Worm (Caenorhabditis elegans) whole organism, L3 larva: Measurements from ENCODE around the gene dmsr-6.

Source experiments
- ZK546.5 ChIP-seq: sonication (generic microtip); optimal IDR thresholded peaks from 2 replicates; lab custom pipeline; 2017; ENCODE audit warnings: missing biosample characterization, missing genetic modification characterization
- aly-2 ChIP-seq: fragments of 150-350 bp; optimal IDR thresholded peaks from 2 replicates; lab custom pipeline; 2014; ENCODE audit warnings: missing biosample characterization, missing genetic modification characterization
- ama-1 ChIP-seq: fragments of 150-350 bp; optimal IDR thresholded peaks from 2 replicates; lab custom pipeline; 2018
- ceh-28 ChIP-seq: fragments of 150-350 bp; optimal IDR thresholded peaks from 2 replicates; lab custom pipeline; 2014; ENCODE audit warnings: missing biosample characterization, missing genetic modification reagents, missing genetic modification characterization
- ceh-82 ChIP-seq: fragments of 150-350 bp; optimal IDR thresholded peaks from 2 replicates; lab custom pipeline; 2014; ENCODE audit warnings: missing biosample characterization, missing genetic modification characterization
- daf-12 ChIP-seq: fragments of 150-350 bp; optimal IDR thresholded peaks from 2 replicates; lab custom pipeline; 2014; ENCODE audit warnings: missing biosample characterization, missing genetic modification reagents, missing genetic modification characterization
- egl-5 ChIP-seq: fragments of 150-350 bp; optimal IDR thresholded peaks from 2 replicates; lab custom pipeline; 2017; ENCODE audit warnings: missing biosample characterization, missing genetic modification reagents, missing genetic modification characterization, inconsistent platforms
- elt-2 ChIP-seq: sonication (generic microtip); optimal IDR thresholded peaks from 2 replicates; lab custom pipeline; 2016; ENCODE audit warnings: missing genetic modification reagents, mild to moderate bottlenecking, missing genetic modification characterization, missing compliant biosample characterization
- elt-3 ChIP-seq, 3 experiments: fragments of 150-350 bp in 1 of 3; sonication (generic microtip) in 2 of 3; optimal IDR thresholded peaks; 2 replicates in 2 of 3; 4 replicates in 1 of 3; lab custom pipeline; 2014 to 2017; ENCODE audit warnings: missing biosample characterization in 3 of 3, missing genetic modification characterization in 3 of 3
- fkh-10 ChIP-seq: sonication (generic microtip); optimal IDR thresholded peaks from 2 replicates; lab custom pipeline; 2017; ENCODE audit warnings: missing biosample characterization, missing genetic modification reagents, missing genetic modification characterization
- fkh-2 ChIP-seq: fragments of 150-350 bp; optimal IDR thresholded peaks from 2 replicates; lab custom pipeline; 2014; ENCODE audit warnings: missing biosample characterization, missing genetic modification reagents, missing genetic modification characterization
- hmg-11 ChIP-seq: sonication (generic microtip); optimal IDR thresholded peaks from 2 replicates; lab custom pipeline; 2016; ENCODE audit warnings: missing genetic modification characterization, missing compliant biosample characterization
- lin-15B ChIP-seq: fragments of 150-350 bp; optimal IDR thresholded peaks from 2 replicates; lab custom pipeline; 2014; ENCODE audit warnings: missing biosample characterization, missing genetic modification characterization
- mdl-1 ChIP-seq: fragments of 150-350 bp; optimal IDR thresholded peaks from 2 replicates; lab custom pipeline; 2014; ENCODE audit warnings: missing biosample characterization, missing genetic modification characterization
- mml-1 ChIP-seq: fragments of 150-350 bp; sonication (generic microtip); optimal IDR thresholded peaks from 3 replicates; lab custom pipeline; 2014; ENCODE audit warnings: missing biosample characterization, missing genetic modification characterization
- nhr-11 ChIP-seq: fragments of 150-350 bp; optimal IDR thresholded peaks from 2 replicates; lab custom pipeline; 2014; ENCODE audit warnings: missing biosample characterization, missing genetic modification characterization
- nhr-12 ChIP-seq: fragments of 150-350 bp; optimal IDR thresholded peaks from 2 replicates; lab custom pipeline; 2014; ENCODE audit warnings: missing biosample characterization, missing genetic modification characterization
- nhr-23 ChIP-seq: fragments of 150-350 bp; optimal IDR thresholded peaks from 2 replicates; lab custom pipeline; 2014; ENCODE audit warnings: missing biosample characterization, missing genetic modification reagents, missing genetic modification characterization
- nhr-25 ChIP-seq: sonication (generic microtip); optimal IDR thresholded peaks from 2 replicates; lab custom pipeline; 2017; ENCODE audit warnings: missing biosample characterization, missing genetic modification characterization
- nhr-28 ChIP-seq: fragments of 150-350 bp; optimal IDR thresholded peaks from 2 replicates; lab custom pipeline; 2014; ENCODE audit warnings: missing biosample characterization, missing genetic modification characterization
- nhr-43 ChIP-seq: sonication (generic microtip); optimal IDR thresholded peaks from 2 replicates; lab custom pipeline; 2016; ENCODE audit warnings: mild to moderate bottlenecking, missing genetic modification characterization, missing compliant biosample characterization; ENCODE audit not compliant: poor library complexity, severe bottlenecking
- nhr-67 ChIP-seq: fragments of 150-350 bp; optimal IDR thresholded peaks from 2 replicates; lab custom pipeline; 2014; ENCODE audit warnings: missing biosample characterization, missing genetic modification characterization
- nhr-76 ChIP-seq: fragments of 150-350 bp; sonication (generic microtip); optimal IDR thresholded peaks from 5 replicates; lab custom pipeline; 2014; ENCODE audit warnings: missing biosample characterization, missing genetic modification characterization
- nhr-77 ChIP-seq: fragments of 150-350 bp; optimal IDR thresholded peaks from 2 replicates; lab custom pipeline; 2014; ENCODE audit warnings: missing biosample characterization, missing genetic modification characterization
- pha-4 ChIP-seq: fragments of 150-350 bp; optimal IDR thresholded peaks from 2 replicates; lab custom pipeline; 2014; ENCODE audit warnings: missing biosample characterization, missing genetic modification reagents, missing genetic modification characterization
- pqm-1 ChIP-seq: fragments of 150-350 bp; optimal IDR thresholded peaks from 2 replicates; lab custom pipeline; 2017; ENCODE audit warnings: missing biosample characterization, missing genetic modification characterization, inconsistent platforms
- sea-2 ChIP-seq: fragments of 150-350 bp; sonication (generic microtip); optimal IDR thresholded peaks from 4 replicates; lab custom pipeline; 2014; ENCODE audit warnings: missing biosample characterization, missing genetic modification reagents, missing genetic modification characterization
- skn-1 ChIP-seq: fragments of 150-350 bp; optimal IDR thresholded peaks from 2 replicates; lab custom pipeline; 2014; ENCODE audit warnings: missing biosample characterization, missing genetic modification characterization
- snpc-4 ChIP-seq: fragments of 150-350 bp; optimal IDR thresholded peaks from 2 replicates; lab custom pipeline; 2014; ENCODE audit warnings: missing biosample characterization, missing genetic modification characterization
- unc-39 ChIP-seq: sonication (generic microtip); optimal IDR thresholded peaks from 4 replicates; lab custom pipeline; 2017; ENCODE audit warnings: missing biosample characterization, missing genetic modification characterization
- unc-62 ChIP-seq: fragments of 150-350 bp; sonication (generic microtip); optimal IDR thresholded peaks from 4 replicates; lab custom pipeline; 2014; ENCODE audit warnings: missing biosample characterization, missing genetic modification reagents, missing genetic modification characterization
- zag-1 ChIP-seq: fragments of 150-350 bp; optimal IDR thresholded peaks from 2 replicates; lab custom pipeline; 2014; ENCODE audit warnings: missing biosample characterization, missing genetic modification characterization
- ztf-11 ChIP-seq: fragments of 150-350 bp; optimal IDR thresholded peaks from 2 replicates; lab custom pipeline; 2014; ENCODE audit warnings: missing biosample characterization, missing genetic modification characterization

The dmsr-6 gene

DNA sequence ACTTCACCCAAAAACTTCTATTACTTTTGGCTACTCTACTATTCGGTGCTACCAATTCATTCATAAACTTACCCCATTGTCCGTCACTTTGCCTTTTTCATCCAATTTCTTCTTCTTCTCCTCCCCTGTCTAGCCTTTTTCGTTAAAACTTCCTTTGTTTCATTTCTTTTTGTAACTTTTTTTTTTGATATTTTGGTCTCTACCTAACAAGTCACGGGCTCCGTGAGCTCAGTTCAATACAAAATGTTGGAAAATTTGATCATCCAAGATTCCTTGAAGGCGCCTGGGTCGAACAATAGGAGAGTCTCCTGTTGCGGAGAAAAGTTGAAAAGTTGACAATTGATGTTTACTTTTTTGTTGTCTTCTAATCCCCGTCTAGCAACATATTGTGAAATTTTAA is 3.5 kb upstream of the dmsr-6 start:
- peak; percentile 22 for TF ChIP-seq fkh-10 (GFP tag; lab: Kevin White, UChicago)
- no peak for TF ChIP-seq nhr-28
- no peak for TF ChIP-seq hmg-11

DNA sequence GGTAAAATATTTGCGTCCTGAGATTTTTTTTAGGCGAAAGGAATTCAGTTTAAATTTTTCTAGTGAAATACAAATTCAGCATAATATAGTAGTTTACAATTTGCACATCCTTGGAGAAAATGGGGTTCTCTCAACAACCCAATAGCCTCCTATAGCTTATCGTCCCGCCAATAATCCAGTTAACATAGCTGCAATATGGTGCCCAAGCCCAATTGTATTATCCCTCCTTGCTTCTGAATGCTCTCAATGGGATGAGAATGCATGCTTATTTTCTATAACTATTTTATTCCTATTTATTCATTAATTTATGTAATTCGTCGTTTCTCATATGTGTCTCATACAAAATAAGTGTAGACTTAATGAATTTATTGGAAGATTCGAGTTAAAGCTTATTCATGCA is 14.6 kb downstream of the dmsr-6 start:
- TF ChIP-seq mdl-1 (tag; lab: Kevin White, UChicago) (no peak), aly-2 (tag; lab: Kevin White, UChicago) (no peak), pha-4 (tag; lab: Kevin White, UChicago) (no peak), ZK546.5 (tag; lab: Kevin White, UChicago) (no peak), zag-1 (tag; lab: Kevin White, UChicago) (no peak), nhr-23 (no peak)

DNA sequence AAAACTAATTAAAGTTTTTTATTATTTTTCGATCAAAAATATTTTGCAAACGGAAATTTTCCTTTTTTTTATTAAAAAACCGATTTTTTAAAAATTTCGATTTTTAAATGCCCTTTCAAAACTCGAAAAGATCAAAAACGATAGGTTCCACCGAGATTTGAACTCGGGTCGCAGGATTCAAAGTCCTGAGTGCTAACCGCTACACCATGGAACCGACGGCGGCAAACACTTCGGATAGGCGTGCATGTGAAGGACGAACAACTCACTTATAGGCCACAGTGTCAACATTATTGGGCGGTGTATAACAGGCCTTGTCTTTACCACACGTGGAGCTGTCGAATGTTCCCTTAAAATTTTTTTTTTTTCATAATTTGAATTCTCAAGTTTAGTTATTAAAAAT is 19.3 kb downstream of the dmsr-6 start:
- TF ChIP-seq mml-1 (no peak), snpc-4 (no peak), skn-1 (tag; lab: Kevin White, UChicago) (no peak), daf-12 (tag; lab: Kevin White, UChicago) (no peak), ceh-82 (tag; lab: Kevin White, UChicago) (no peak), pqm-1 (no peak), ama-1 (no peak), elt-3 (tag; optimal IDR thresholded peaks at IDR 0.05; lab: Kevin White, UChicago) (no peak), fkh-10 (GFP tag; lab: Kevin White, UChicago) (no peak), hmg-11 (peak; percentile 17), pha-4 (tag; lab: Kevin White, UChicago) (peak; percentile 50), nhr-12 (no peak), nhr-77 (tag; lab: Kevin White, UChicago) (no peak), nhr-23 (no peak), nhr-76 (tag; lab: Kevin White, UChicago) (no peak), elt-2 (tag; lab: Kevin White, UChicago) (peak; percentile 1), ceh-28 (tag; lab: Kevin White, UChicago) (no peak), nhr-43 (tag; lab: Kevin White, UChicago) (peak; percentile 21), nhr-25 (tag; lab: Kevin White, UChicago) (no peak), sea-2 (GFP tag; lab: Kevin White, UChicago) (no peak)
- TF ChIP-seq, all 47 proteins: peak for 4

DNA sequence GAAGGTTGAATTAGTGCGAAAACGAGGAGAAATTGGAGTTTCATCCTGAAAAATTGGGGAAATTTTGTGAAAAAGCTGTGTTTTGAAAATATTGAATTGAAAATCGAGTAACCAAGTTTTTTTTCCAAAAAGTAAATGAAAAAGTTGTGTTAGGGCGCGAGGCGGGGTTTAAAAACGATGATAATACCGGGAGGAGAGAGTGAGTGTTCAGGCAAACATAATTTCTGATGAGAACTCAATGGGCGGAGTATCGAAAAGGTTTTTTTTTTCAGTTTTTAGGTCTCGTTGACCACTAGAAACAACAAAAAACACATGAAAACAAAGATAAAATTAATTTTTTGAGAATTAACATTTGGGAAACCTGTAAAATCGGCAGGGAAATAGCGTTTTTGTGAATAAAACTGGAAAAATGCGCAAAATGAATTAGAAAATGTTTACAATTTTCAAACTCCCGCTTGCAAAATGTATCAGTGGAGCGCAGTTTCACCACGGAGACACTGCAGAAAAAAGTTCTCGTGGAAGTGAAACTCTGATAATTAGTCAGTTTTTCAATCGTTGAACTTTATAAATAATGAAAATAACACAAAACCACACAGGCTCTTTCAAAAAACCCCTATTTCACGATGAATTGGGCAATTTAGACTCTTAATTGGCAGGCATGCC is 24.3 kb downstream of the dmsr-6 start, which contains the start of gene C13B4.1:
Gene C13B4.1 (minus strand): TSS at position 51 of the 663 bp plus-strand sequence.
- TF ChIP-seq nhr-67, result no peak

DNA sequence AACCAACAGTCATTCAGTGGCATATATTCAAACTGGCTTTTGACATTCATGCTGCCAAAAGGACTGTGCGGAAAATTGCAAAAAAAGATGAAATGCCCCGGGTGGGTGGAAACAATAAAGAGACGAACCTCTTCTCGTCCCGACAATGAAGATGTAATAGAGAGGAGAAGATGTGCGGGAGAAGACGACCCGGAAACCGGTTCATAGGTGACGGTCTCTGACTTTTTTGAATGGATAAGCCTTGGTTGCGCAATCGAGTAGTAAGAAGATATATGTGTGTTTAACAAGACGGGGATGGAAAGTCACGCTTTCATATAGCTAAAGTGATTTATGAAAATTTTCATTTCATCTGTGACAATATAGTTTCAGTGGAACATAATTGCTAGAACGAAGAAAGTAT is 25.3 kb downstream of the dmsr-6 start:
- TF ChIP-seq nhr-76 (tag; lab: Kevin White, UChicago) (no peak), nhr-43 (tag; lab: Kevin White, UChicago) (no peak), pha-4 (tag; lab: Kevin White, UChicago) (no peak), elt-3 (tag; optimal IDR thresholded peaks at IDR 0.05; lab: Kevin White, UChicago) (no peak), nhr-25 (tag; lab: Kevin White, UChicago) (peak; percentile 50), unc-39 (tag; lab: Kevin White, UChicago) (no peak), lin-15B (tag; lab: Kevin White, UChicago) (no peak), pqm-1 (no peak), nhr-23 (peak; percentile 43), nhr-11 (tag; lab: Kevin White, UChicago) (no peak), ztf-11 (tag; lab: Kevin White, UChicago) (no peak), unc-62 (no peak), egl-5 (no peak), nhr-77 (tag; lab: Kevin White, UChicago) (no peak)

DNA sequence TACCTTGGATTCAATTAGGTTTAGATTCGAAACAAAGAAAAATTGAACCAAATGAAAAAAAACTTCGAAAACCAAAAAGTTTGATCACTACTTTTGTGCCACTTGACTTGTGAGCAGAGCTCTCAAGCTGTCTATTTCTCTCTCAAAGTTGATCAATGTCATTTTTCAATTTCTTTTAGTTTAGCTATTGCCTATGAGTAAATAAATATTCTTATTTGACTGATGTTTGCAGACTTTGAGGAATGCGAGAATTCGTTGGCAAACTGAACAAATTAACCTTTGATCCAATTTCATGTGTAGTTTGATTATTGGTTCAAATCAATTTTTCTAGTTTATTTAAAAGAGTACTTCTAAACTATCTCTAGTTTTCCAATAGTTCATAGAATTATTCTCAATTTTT is 28.4 kb downstream of the dmsr-6 start:
- no peak for TF ChIP-seq ZK546.5 (tag; lab: Kevin White, UChicago)
- TF ChIP-seq pha-4 (tag; lab: Kevin White, UChicago), result peak; percentile 16
- TF ChIP-seq fkh-2 (tag; lab: Kevin White, UChicago), result no peak
